Worm (Caenorhabditis elegans): Measurements from ENCODE around the gene K09H11.9.

Gene K09H11.9

DNA sequence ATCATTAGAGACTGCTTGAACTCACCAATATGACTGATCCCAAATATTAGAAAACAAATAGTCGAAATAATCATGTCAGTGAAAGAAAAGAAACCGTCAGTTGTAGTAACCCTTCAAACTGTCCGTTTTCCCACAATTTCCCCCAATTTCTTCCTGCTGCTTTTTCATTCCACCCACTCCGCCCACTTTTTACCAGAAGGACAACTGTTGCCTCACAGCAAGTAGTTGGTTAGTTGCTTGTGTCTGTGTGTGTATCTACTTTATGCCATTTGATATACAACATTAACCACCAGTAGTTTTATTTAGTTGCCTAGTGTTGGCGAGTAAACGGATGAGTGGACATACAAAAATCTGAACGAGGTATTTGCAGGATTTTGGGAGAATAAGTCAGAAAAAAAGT is at the start of gene K09H11.9:
Gene K09H11.9 (minus strand): TSS at position 101 of the 400 bp plus-strand sequence.
- TF ChIP-seq blmp-1 (tag; optimal IDR thresholded peaks at IDR 0.05): no peak
- TF ChIP-seq nhr-76 (tag; optimal IDR thresholded peaks at IDR 0.05): no peak
- TF ChIP-seq sem-2 (GFP tag; optimal IDR thresholded peaks at IDR 0.05): no peak

DNA sequence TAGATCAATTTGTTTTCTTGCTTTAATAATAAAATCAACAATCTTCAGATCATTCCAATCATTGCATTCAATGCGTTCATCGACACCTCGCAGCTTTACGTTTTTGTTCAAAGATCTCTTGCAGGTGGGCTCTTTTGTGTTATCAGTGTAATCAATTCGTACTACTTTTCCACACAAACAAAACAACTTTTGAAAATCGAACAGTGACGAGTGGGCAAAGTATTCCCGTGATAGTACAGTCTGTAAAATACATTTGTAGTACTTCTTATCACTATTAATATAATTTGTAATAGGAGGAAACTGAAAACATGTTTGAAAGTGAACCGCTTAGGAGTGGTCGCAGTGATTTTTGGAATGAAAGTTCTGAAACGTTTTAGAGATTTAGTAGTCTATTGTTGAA is 48.7 kb upstream of the K09H11.9 start, which contains the start of gene pgph-2:
Gene pgph-2 (plus strand): TSS at position 47 of the 400 bp plus-strand sequence.
- TF ChIP-seq ceh-39 (tag; optimal IDR thresholded peaks at IDR 0.05): no peak
- TF ChIP-seq elt-3 (tag; optimal IDR thresholded peaks at IDR 0.05): no peak
- no peak for TF ChIP-seq ham-2 (GFP tag; optimal IDR thresholded peaks at IDR 0.05)
- no peak for TF ChIP-seq mab-5 (tag; optimal IDR thresholded peaks at IDR 0.05)
- TF ChIP-seq unc-62 (GFP tag; optimal IDR thresholded peaks at IDR 0.05): no peak
- TF ChIP-seq mep-1 (tag; optimal IDR thresholded peaks at IDR 0.05): no peak
- TF ChIP-seq ceh-83 (GFP tag; optimal IDR thresholded peaks at IDR 0.05): no peak
- no peak for TF ChIP-seq nhr-76 (tag; optimal IDR thresholded peaks at IDR 0.05)
- TF ChIP-seq drap-1 (GFP tag; optimal IDR thresholded peaks at IDR 0.05): no peak
- TF ChIP-seq elt-1 (tag; optimal IDR thresholded peaks at IDR 0.05; ENCODE audit: borderline replicate concordance, insufficient read depth): no peak
- TF ChIP-seq nhr-237 (tag; optimal IDR thresholded peaks at IDR 0.05): no peak
- TF ChIP-seq unc-39 (tag; optimal IDR thresholded peaks at IDR 0.05): no peak
- TF ChIP-seq sem-2 (GFP tag; optimal IDR thresholded peaks at IDR 0.05): no peak
- no peak for TF ChIP-seq zip-8 (tag; optimal IDR thresholded peaks at IDR 0.05)
- TF ChIP-seq cnd-1 (tag; optimal IDR thresholded peaks at IDR 0.05): no peak
- TF ChIP-seq ces-1 (GFP tag; optimal IDR thresholded peaks at IDR 0.05): no peak
- no peak for TF ChIP-seq ztf-11 (tag; optimal IDR thresholded peaks at IDR 0.05)
- TF ChIP-seq mls-2 (tag; optimal IDR thresholded peaks at IDR 0.05): no peak

ce11 chrV:5763787-5764186 is 47.4 kb upstream of the K09H11.9 start, which contains the start of gene pgph-3:
TSS of gene pgph-3 (minus strand) at chrV:5763846.
- TF ChIP-seq blmp-1 (tag; optimal IDR thresholded peaks at IDR 0.05) (peak; percentile 46), bed-3 (GFP tag; optimal IDR thresholded peaks at IDR 0.05) (no peak), ztf-11 (tag; optimal IDR thresholded peaks at IDR 0.05) (no peak), unc-120 (tag; optimal IDR thresholded peaks at IDR 0.05; ENCODE audit: poor library complexity, severe bottlenecking) (peak; percentile 40), sptf-1 (tag; optimal IDR thresholded peaks at IDR 0.05) (no peak), tbx-8 (GFP tag; optimal IDR thresholded peaks at IDR 0.05) (no peak)

- no peak for TF ChIP-seq mls-2 (tag; optimal IDR thresholded peaks at IDR 0.05)
- no peak for TF ChIP-seq M03D4.4 (tag; optimal IDR thresholded peaks at IDR 0.05)
- TF ChIP-seq hlh-1 (tag; optimal IDR thresholded peaks at IDR 0.05): no peak
- TF ChIP-seq unc-39 (tag; optimal IDR thresholded peaks at IDR 0.05): no peak
- no peak for TF ChIP-seq bed-3 (GFP tag; optimal IDR thresholded peaks at IDR 0.05)
- TF ChIP-seq pha-4 (tag; optimal IDR thresholded peaks at IDR 0.05): no peak
Measured at ce11 chrV:5760132-5760531, 43.7 kb upstream of the K09H11.9 start, which contains the start of gene C53A3.1. TSS of gene C53A3.1 (minus strand) at chrV:5760232.

DNA sequence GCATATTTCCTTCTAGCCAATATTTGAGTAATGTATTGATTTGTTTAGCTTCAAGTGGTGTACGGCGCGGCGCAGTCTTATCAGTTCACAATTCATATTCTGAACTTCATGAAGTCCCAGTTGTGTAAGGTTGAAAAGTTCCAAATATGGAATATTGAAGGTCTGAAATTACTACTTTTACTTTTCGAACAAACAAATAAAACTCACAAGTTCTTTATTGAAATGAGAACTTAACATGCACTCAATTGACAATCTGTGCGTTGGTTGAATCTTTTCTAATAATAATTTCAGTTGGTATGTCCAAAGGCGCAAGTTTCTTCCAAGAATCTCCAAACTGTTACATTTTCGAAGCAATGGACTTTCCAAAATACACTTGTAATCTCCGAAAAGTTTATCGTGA is 42.4 kb upstream of the K09H11.9 start, which contains the start of gene C53A3.4:
Gene C53A3.4 (minus strand): TSS at position 101 of the 400 bp plus-strand sequence.
- no peak for TF ChIP-seq M03D4.4 (tag; optimal IDR thresholded peaks at IDR 0.05)
- TF ChIP-seq flh-1 (GFP tag; optimal IDR thresholded peaks at IDR 0.05): no peak
- TF ChIP-seq sptf-1 (tag; optimal IDR thresholded peaks at IDR 0.05): no peak
- TF ChIP-seq ceh-43 (GFP tag; optimal IDR thresholded peaks at IDR 0.05): no peak
- no peak for TF ChIP-seq pha-4 (tag; optimal IDR thresholded peaks at IDR 0.05)
- TF ChIP-seq ztf-11 (tag; optimal IDR thresholded peaks at IDR 0.05): no peak
- no peak for TF ChIP-seq drap-1 (GFP tag; optimal IDR thresholded peaks at IDR 0.05)
- no peak for TF ChIP-seq snpc-4 (tag; optimal IDR thresholded peaks at IDR 0.05)
- TF ChIP-seq unc-120 (tag; optimal IDR thresholded peaks at IDR 0.05; ENCODE audit: poor library complexity, severe bottlenecking): no peak
- TF ChIP-seq elt-3 (tag; optimal IDR thresholded peaks at IDR 0.05): no peak
- no peak for TF ChIP-seq zip-8 (tag; optimal IDR thresholded peaks at IDR 0.05)
- no peak for TF ChIP-seq nhr-2 (tag; optimal IDR thresholded peaks at IDR 0.05)
- no peak for TF ChIP-seq lin-13 (tag; optimal IDR thresholded peaks at IDR 0.05)
- TF ChIP-seq tbx-8 (GFP tag; optimal IDR thresholded peaks at IDR 0.05): no peak
- TF ChIP-seq unc-62 (GFP tag; optimal IDR thresholded peaks at IDR 0.05): no peak
- TF ChIP-seq lin-32 (GFP tag; optimal IDR thresholded peaks at IDR 0.05): no peak
- no peak for TF ChIP-seq elt-1 (tag; optimal IDR thresholded peaks at IDR 0.05; ENCODE audit: borderline replicate concordance, insufficient read depth)
- TF ChIP-seq nhr-12 (tag; optimal IDR thresholded peaks at IDR 0.05): no peak

Data from whole organism, mixed stage, embryonic.